Worm (Caenorhabditis elegans): ENCODE measurements around the gene apl-1.
A peak's percentile ranks its signal among the peaks of the same experiment; 100 is the strongest.

apl-1 gene

DNA sequence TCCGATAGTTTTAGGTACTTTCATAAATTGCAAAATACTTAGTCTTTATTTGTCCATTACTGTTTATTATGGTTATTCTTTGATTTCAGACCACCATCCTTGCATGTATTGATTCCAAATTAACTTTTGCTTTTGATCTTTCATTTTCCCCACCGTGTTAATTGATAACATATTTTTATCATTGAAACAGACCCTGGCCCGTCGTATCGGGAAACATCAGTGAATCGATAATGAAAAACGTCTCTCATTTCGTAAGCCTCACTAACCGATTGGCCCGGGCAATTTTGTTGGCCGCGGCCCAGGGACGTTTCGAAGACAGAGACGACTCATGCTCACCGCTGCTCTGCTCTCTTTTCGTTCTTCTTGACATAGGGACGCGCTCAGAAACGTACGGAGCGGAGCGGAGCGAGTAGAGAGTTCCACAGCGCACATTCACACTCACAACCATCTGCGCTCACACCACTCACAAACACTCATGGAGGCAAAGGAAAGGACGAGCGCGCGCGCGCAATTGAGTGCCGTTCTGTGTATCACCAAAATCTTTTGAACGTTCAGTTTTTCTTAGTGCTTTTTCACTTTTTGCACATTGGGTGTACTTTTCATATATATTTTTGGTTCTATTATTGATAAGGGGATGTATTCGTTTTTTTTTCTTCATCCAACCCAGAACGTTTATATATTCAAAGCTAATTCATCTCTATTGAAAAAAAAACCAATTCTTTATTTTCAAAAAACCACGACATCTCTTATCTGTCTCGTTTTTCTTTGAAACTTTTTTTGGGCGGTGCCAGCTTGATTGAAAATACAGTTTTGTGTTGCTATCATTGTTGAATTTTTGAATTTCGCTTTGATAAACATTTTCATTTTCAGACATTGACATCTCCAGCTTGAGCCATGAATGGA lies 52.7 kb downstream of the apl-1 start, which contains the start of gene C24H10.2:
Gene C24H10.2 (plus strand): TSS at position 853 of the 903 bp plus-strand sequence.
- TF ChIP-seq nhr-237 (tag; optimal IDR thresholded peaks at IDR 0.05) = no peak
- no peak for TF ChIP-seq skn-1 (tag; optimal IDR thresholded peaks at IDR 0.05)
- TF ChIP-seq mml-1 (tag; optimal IDR thresholded peaks at IDR 0.05) = no peak
- no peak for TF ChIP-seq unc-39 (tag; optimal IDR thresholded peaks at IDR 0.05)
- TF ChIP-seq nhr-23 (tag; optimal IDR thresholded peaks at IDR 0.05) = no peak
- TF ChIP-seq hmg-11 (tag; optimal IDR thresholded peaks at IDR 0.05) = peak; percentile 69
- no peak for TF ChIP-seq elt-3 (tag; optimal IDR thresholded peaks at IDR 0.05)
- TF ChIP-seq sea-2 (GFP tag; optimal IDR thresholded peaks at IDR 0.05) = no peak
- no peak for TF ChIP-seq jun-1 (tag; optimal IDR thresholded peaks at IDR 0.05)
- no peak for TF ChIP-seq daf-12 (tag; optimal IDR thresholded peaks at IDR 0.05)
- no peak for TF ChIP-seq zag-1 (tag; optimal IDR thresholded peaks at IDR 0.05)
- TF ChIP-seq tbx-2 (tag; optimal IDR thresholded peaks at IDR 0.05) = peak; percentile 20
- peak; percentile 8 for TF ChIP-seq elt-1 (tag; optimal IDR thresholded peaks at IDR 0.05)
- TF ChIP-seq ceh-82 (tag; optimal IDR thresholded peaks at IDR 0.05) = no peak
- no peak for TF ChIP-seq snpc-4 (tag; optimal IDR thresholded peaks at IDR 0.05)
- peak; percentile 76 for TF ChIP-seq nfya-1 (tag; optimal IDR thresholded peaks at IDR 0.05; ENCODE audit: insufficient read depth)
- peak; percentile 56 for TF ChIP-seq egl-5 (tag; optimal IDR thresholded peaks at IDR 0.05)
- peak; percentile 22 for TF ChIP-seq pqm-1 (tag; optimal IDR thresholded peaks at IDR 0.05)
- no peak for TF ChIP-seq nhr-28 (tag; optimal IDR thresholded peaks at IDR 0.05)
- no peak for TF ChIP-seq ceh-9 (tag; optimal IDR thresholded peaks at IDR 0.05)
- TF ChIP-seq nhr-43 (tag; optimal IDR thresholded peaks at IDR 0.05; ENCODE audit: poor library complexity, severe bottlenecking) = no peak
- no peak for TF ChIP-seq fkh-10 (GFP tag; optimal IDR thresholded peaks at IDR 0.05)
- no peak for TF ChIP-seq unc-62 (GFP tag; optimal IDR thresholded peaks at IDR 0.05)
- no peak for TF ChIP-seq R02D3.7 (tag; optimal IDR thresholded peaks at IDR 0.05)
- peak; percentile 90 for TF ChIP-seq elt-2 (tag; optimal IDR thresholded peaks at IDR 0.05)
- TF ChIP-seq ceh-28 (tag; optimal IDR thresholded peaks at IDR 0.05) = peak; percentile 60
- TF ChIP-seq pha-4 (tag; optimal IDR thresholded peaks at IDR 0.05) = peak; percentile 51
- TF ChIP-seq nhr-11 (tag; optimal IDR thresholded peaks at IDR 0.05) = no peak
- TF ChIP-seq lin-39 (tag; optimal IDR thresholded peaks at IDR 0.05) = peak; percentile 91
- TF ChIP-seq nhr-76 (tag; optimal IDR thresholded peaks at IDR 0.05) = no peak
- TF ChIP-seq nhr-25 (tag; optimal IDR thresholded peaks at IDR 0.05) = no peak
- no peak for TF ChIP-seq nhr-67 (tag; optimal IDR thresholded peaks at IDR 0.05)

Data from whole organism, L3 larva.